Fruit fly (Drosophila melanogaster): ENCODE data around the gene Ncoa6.

The Ncoa6 gene

dm6 chr2L:5297289-5297960 is 29.1 kb downstream of the Ncoa6 start (continued):
- TF ChIP-seq fd102C (GFP tag; optimal IDR thresholded peaks at IDR 0.05) (no peak), CG6254 (GFP tag; optimal IDR thresholded peaks at IDR 0.05) (peak; percentile 56), CG3726 (GFP tag; IDR thresholded peaks at IDR 0.05) (no peak), hbn (GFP tag; IDR thresholded peaks at IDR 0.05; ENCODE audit: partially characterized antibody) (no peak), CG17328 (GFP tag; IDR thresholded peaks at IDR 0.05) (peak; percentile 57), ranshi (GFP tag; IDR thresholded peaks at IDR 0.05) (peak; percentile 36; the same call in 1 of the 2 replicates), Abd-B (GFP tag; optimal IDR thresholded peaks at IDR 0.05) (peak; percentile 37), CG17359 (tag; optimal IDR thresholded peaks at IDR 0.05) (peak; percentile 33), CG2199 (GFP tag; IDR thresholded peaks at IDR 0.05) (no peak), CG13424 (tag; optimal IDR thresholded peaks at IDR 0.05) (peak; percentile 68), HmgZ (tag; optimal IDR thresholded peaks at IDR 0.05) (no peak), H2.0 (GFP tag; IDR thresholded peaks at IDR 0.05) (0 out of 2 replicates have a peak, but pooled peaks have one; percentile 12), stc (GFP tag; IDR thresholded peaks at IDR 0.05) (no peak), Rfx (GFP tag; IDR thresholded peaks at IDR 0.05) (no peak), ewg (GFP tag; optimal IDR thresholded peaks at IDR 0.05) (peak; percentile 54), CG3281 (GFP tag; optimal IDR thresholded peaks at IDR 0.05) (no peak), CG14050 (GFP tag; IDR thresholded peaks at IDR 0.05) (no peak), gcm (GFP tag; optimal IDR thresholded peaks at IDR 0.05) (peak; percentile 6), CG4854 (GFP tag; optimal IDR thresholded peaks at IDR 0.05) (no peak), CG16863 (GFP tag; optimal IDR thresholded peaks at IDR 0.05) (peak; percentile 23), HLH3B (GFP tag; IDR thresholded peaks at IDR 0.05) (peak; percentile 38; the same call in 1 of the 2 replicates), CG1024 (GFP tag; IDR thresholded peaks at IDR 0.05) (no peak), zfh2 (GFP tag; optimal IDR thresholded peaks at IDR 0.05) (no peak), sisA (GFP tag; IDR thresholded peaks at IDR 0.05) (peak; percentile 36; the same call in 1 of the 2 replicates), sug (tag; optimal IDR thresholded peaks at IDR 0.05) (no peak), abd-A (tag; optimal IDR thresholded peaks at IDR 0.05) (no peak), ssp (GFP tag; IDR thresholded peaks at IDR 0.05) (peak; percentile 61), pum (GFP tag; optimal IDR thresholded peaks at IDR 0.05) (peak; percentile 38), CG11695 (GFP tag; IDR thresholded peaks at IDR 0.05) (peak; percentile 36; the same call in 2 of the 3 replicates), Awh (GFP tag; IDR thresholded peaks at IDR 0.05) (no peak), CG34422 (GFP tag; IDR thresholded peaks at IDR 0.05) (no peak), PHDP (tag; optimal IDR thresholded peaks at IDR 0.05) (peak; percentile 59), her (GFP tag; optimal IDR thresholded peaks at IDR 0.05) (no peak), aop (GFP tag; IDR thresholded peaks at IDR 0.05) (no peak), Mad (GFP tag; optimal IDR thresholded peaks at IDR 0.05) (no peak), grau (tag; optimal IDR thresholded peaks at IDR 0.05) (peak; percentile 35), CG11504 (tag; optimal IDR thresholded peaks at IDR 0.05) (peak; percentile 43), bsh (GFP tag; optimal IDR thresholded peaks at IDR 0.05) (peak in 1 of 2 experiments; percentile 88), YL-1 (GFP tag; optimal IDR thresholded peaks at IDR 0.05) (no peak), Lhr (GFP tag; optimal IDR thresholded peaks at IDR 0.05) (peak; percentile 3), CG7556 (GFP tag; optimal IDR thresholded peaks at IDR 0.05) (peak; percentile 19), HmgD (GFP tag; optimal IDR thresholded peaks at IDR 0.05) (no peak), lilli (GFP tag; optimal IDR thresholded peaks at IDR 0.05) (no peak), Atf3 (GFP tag; optimal IDR thresholded peaks at IDR 0.05) (peak; percentile 11), CG10431 (GFP tag; optimal IDR thresholded peaks at IDR 0.05) (no peak), CG15011 (GFP tag; optimal IDR thresholded peaks at IDR 0.05) (no peak), CG10959 (GFP tag; IDR thresholded peaks at IDR 0.05) (no peak), Fer3 (tag; optimal IDR thresholded peaks at IDR 0.05) (no peak), CG1233 (GFP tag; optimal IDR thresholded peaks at IDR 0.05) (no peak), Camta (GFP tag; optimal IDR thresholded peaks at IDR 0.05) (peak; percentile 30)

All from whole organism, embryonic.